Worm (Caenorhabditis elegans) whole organism, young adult: ENCODE results near the gene C33A12.3.

Experiments used
- B0336.3 ChIP-seq: fragments of 200-800 bp; sonication (Bioruptor generic); IDR thresholded peaks from 2 replicates; pipeline ENCODE4 v1.3.6; 2022; ENCODE audit warnings: missing genetic modification characterization, missing compliant biosample characterization
- F37B4.10 ChIP-seq: fragments of 200-800 bp; sonication (Bioruptor generic); IDR thresholded peaks from 2 replicates; pipeline ENCODE4 v1.3.6; 2022; ENCODE audit warnings: missing genetic modification characterization, missing compliant biosample characterization
- F49E8.2 ChIP-seq: sonication (generic microtip); optimal IDR thresholded peaks from 3 replicates; lab custom pipeline; 2017; ENCODE audit warnings: missing genetic modification characterization, mild to moderate bottlenecking, missing compliant biosample characterization, antibody characterized with exemption, moderate library complexity; ENCODE audit not compliant: insufficient read depth
- K12H6.12 ChIP-seq: fragments of 200-800 bp; sonication (Bioruptor generic); optimal IDR thresholded peaks from 2 replicates; lab custom pipeline; 2018; ENCODE audit warnings: mild to moderate bottlenecking, missing genetic modification characterization, missing compliant biosample characterization
- Y56A3A.18 ChIP-seq: fragments of 200-800 bp; sonication (Bioruptor generic); IDR thresholded peaks from 2 replicates; pipeline ENCODE4 v1.3.6; 2022; ENCODE audit warnings: missing genetic modification reagents, missing genetic modification characterization, missing compliant biosample characterization
- Y95B8A.8 ChIP-seq: fragments of 200-800 bp; sonication (Bioruptor generic); IDR thresholded peaks from 2 replicates; pipeline ENCODE4 v1.3.6; 2022; ENCODE audit warnings: missing genetic modification reagents, missing genetic modification characterization, missing compliant biosample characterization
- ZK185.1 ChIP-seq: sonication (generic microtip); optimal IDR thresholded peaks from 2 replicates; lab custom pipeline; 2016; ENCODE audit warnings: mild to moderate bottlenecking, missing genetic modification characterization, missing compliant biosample characterization; ENCODE audit not compliant: poor library complexity, severe bottlenecking
- ama-1 ChIP-seq, 3 experiments: fragments of 150-350 bp in 1 of 3; sonication (generic microtip) in 2 of 3; optimal IDR thresholded peaks; 2 replicates each; lab custom pipeline; 2014 to 2018; ENCODE audit warnings: missing biosample characterization in 2 of 3, missing genetic modification characterization in 2 of 3, missing genetic modification reagents in 2 of 3
- athp-1 ChIP-seq: sonication (generic microtip); optimal IDR thresholded peaks from 2 replicates; lab custom pipeline; 2017; ENCODE audit warnings: mild to moderate bottlenecking, missing genetic modification characterization, missing compliant biosample characterization
- bed-1 ChIP-seq: fragments of 200-800 bp; sonication (Bioruptor generic); IDR thresholded peaks from 2 replicates; pipeline ENCODE4 v1.3.6; 2022; ENCODE audit warnings: missing genetic modification reagents, missing genetic modification characterization, missing compliant biosample characterization
- ceh-79 ChIP-seq: sonication (generic microtip); optimal IDR thresholded peaks from 2 replicates; lab custom pipeline; 2017; ENCODE audit warnings: mild to moderate bottlenecking, missing genetic modification characterization, missing compliant biosample characterization
- die-1 ChIP-seq: sonication (generic microtip); optimal IDR thresholded peaks from 2 replicates; lab custom pipeline; 2016; ENCODE audit warnings: missing genotype, mild to moderate bottlenecking, missing genetic modification characterization, missing compliant biosample characterization
- dox-1 ChIP-seq: fragments of 200-800 bp; sonication (Bioruptor generic); IDR thresholded peaks from 2 replicates; pipeline ENCODE4 v1.3.6; 2022; ENCODE audit warnings: missing genetic modification reagents, missing genetic modification characterization, missing compliant biosample characterization
- efl-1 ChIP-seq: fragments of 150-350 bp; optimal IDR thresholded peaks from 2 replicates; lab custom pipeline; 2014; ENCODE audit warnings: missing biosample characterization, missing genetic modification reagents, missing genetic modification characterization
- egl-18 ChIP-seq: fragments of 200-800 bp; sonication (Bioruptor generic); IDR thresholded peaks from 2 replicates; pipeline ENCODE4 v1.3.6; 2022; ENCODE audit warnings: missing genetic modification reagents, missing genetic modification characterization, missing compliant biosample characterization
- egl-44 ChIP-seq: fragments of 200-800 bp; sonication (Bioruptor generic); IDR thresholded peaks from 2 replicates; pipeline ENCODE4 v1.3.6; 2022; ENCODE audit warnings: missing genetic modification reagents, missing genetic modification characterization, missing compliant biosample characterization
- gei-17 ChIP-seq: fragments of 200-800 bp; sonication (Bioruptor generic); optimal IDR thresholded peaks from 2 replicates; lab custom pipeline; 2018; ENCODE audit warnings: mild to moderate bottlenecking, missing genetic modification characterization, missing compliant biosample characterization
- hlh-12 ChIP-seq: sonication (generic microtip); optimal IDR thresholded peaks from 2 replicates; lab custom pipeline; 2016; ENCODE audit warnings: missing genetic modification characterization, missing compliant biosample characterization
- hmg-1.2 ChIP-seq: fragments of 200-800 bp; sonication (Bioruptor generic); IDR thresholded peaks from 2 replicates; pipeline ENCODE4 v1.3.6; 2022; ENCODE audit warnings: missing genetic modification reagents, missing genetic modification characterization, missing compliant biosample characterization
- hmg-20 ChIP-seq: fragments of 200-800 bp; sonication (Bioruptor generic); IDR thresholded peaks from 2 replicates; pipeline ENCODE4 v1.3.6; 2022; ENCODE audit warnings: missing genetic modification reagents, missing genetic modification characterization, missing compliant biosample characterization
- let-526 ChIP-seq: fragments of 200-800 bp; sonication (Bioruptor generic); IDR thresholded peaks from 2 replicates; pipeline ENCODE4 v1.3.6; 2022; ENCODE audit warnings: missing genetic modification reagents, missing genetic modification characterization, missing compliant biosample characterization
- lin-40 ChIP-seq: sonication (generic microtip); optimal IDR thresholded peaks from 2 replicates; lab custom pipeline; 2016; ENCODE audit warnings: missing genetic modification characterization, mild to moderate bottlenecking, missing compliant biosample characterization, missing genotype, missing genetic modification reagents
- lin-54 ChIP-seq: fragments of 200-800 bp; sonication (Bioruptor generic); optimal IDR thresholded peaks from 2 replicates; lab custom pipeline; 2018; ENCODE audit warnings: mild to moderate bottlenecking, missing genetic modification characterization, missing compliant biosample characterization
- lsl-1 ChIP-seq: fragments of 200-800 bp; sonication (Bioruptor generic); optimal IDR thresholded peaks from 2 replicates; lab custom pipeline; 2018; ENCODE audit warnings: mild to moderate bottlenecking, missing genetic modification characterization, moderate library complexity, missing compliant biosample characterization
- mxl-1 ChIP-seq: sonication (generic microtip); optimal IDR thresholded peaks from 2 replicates; lab custom pipeline; 2016; ENCODE audit warnings: missing genetic modification characterization, missing compliant biosample characterization
- nfya-1 ChIP-seq: sonication (generic microtip); optimal IDR thresholded peaks from 2 replicates; lab custom pipeline; 2017; ENCODE audit warnings: antibody characterized with exemption, missing compliant biosample characterization, missing genetic modification characterization, borderline replicate concordance; ENCODE audit not compliant: insufficient read depth
- nhr-80 ChIP-seq: sonication (generic microtip); optimal IDR thresholded peaks from 2 replicates; lab custom pipeline; 2016; ENCODE audit warnings: missing genetic modification characterization, missing compliant biosample characterization
- pha-4 ChIP-seq: fragments of 150-350 bp; sonication (generic microtip); optimal IDR thresholded peaks from 2 replicates; lab custom pipeline; 2014; ENCODE audit warnings: missing biosample characterization, missing genetic modification reagents, missing genetic modification characterization
- sea-2 ChIP-seq: fragments of 200-800 bp; sonication (Bioruptor generic); IDR thresholded peaks from 2 replicates; pipeline ENCODE4 v1.3.6; 2022; ENCODE audit warnings: missing genetic modification characterization, missing compliant biosample characterization
- snpc-4 ChIP-seq, 5 experiments: fragments of 150-350 bp in 1 of 5; sonication (generic microtip) in 4 of 5; optimal IDR thresholded peaks; 2 replicates each; lab custom pipeline; 2014 to 2018; ENCODE audit warnings: missing genetic modification characterization in 5 of 5, missing biosample characterization in 3 of 5, antibody characterized with exemption in 2 of 5, mild to moderate bottlenecking in 2 of 5, missing compliant biosample characterization in 2 of 5, missing genotype in 2 of 5, moderate library complexity in 2 of 5, missing genetic modification reagents in 1 of 5
- tbp1 ChIP-seq: fragments of 200-800 bp; sonication (Bioruptor generic); optimal IDR thresholded peaks from 2 replicates; lab custom pipeline; 2018; ENCODE audit warnings: mild to moderate bottlenecking, missing genetic modification characterization, missing compliant biosample characterization
- xnd-1 ChIP-seq: sonication (generic microtip); optimal IDR thresholded peaks from 2 replicates; lab custom pipeline; 2016; ENCODE audit warnings: missing genotype, missing genetic modification reagents, missing genetic modification characterization, missing compliant biosample characterization
- zim-3 ChIP-seq: sonication (generic microtip); optimal IDR thresholded peaks from 2 replicates; lab custom pipeline; 2017; ENCODE audit warnings: mild to moderate bottlenecking, missing genetic modification characterization, moderate library complexity, missing compliant biosample characterization
- ztf-26 ChIP-seq: sonication (generic microtip); optimal IDR thresholded peaks from 2 replicates; lab custom pipeline; 2017; ENCODE audit warnings: missing genetic modification characterization, missing compliant biosample characterization
- ztf-3 ChIP-seq: fragments of 200-800 bp; sonication (Bioruptor generic); optimal IDR thresholded peaks from 2 replicates; lab custom pipeline; 2018; ENCODE audit warnings: mild to moderate bottlenecking, missing genetic modification characterization, missing compliant biosample characterization

The C33A12.3 gene

ce11 chrIV:9524849-9525460 is 12.2 kb upstream of the C33A12.3 start, which contains the start of gene ndua-5 (continued):
- no peak for TF ChIP-seq egl-44 (GFP tag; lab: Robert Waterston, UW)
- peak; percentile 80 for TF ChIP-seq lin-54 (GFP tag; lab: Kevin White, UChicago)
- no peak for TF ChIP-seq K12H6.12 (tag; lab: Kevin White, UChicago)
- TF ChIP-seq hlh-12 (tag; lab: Kevin White, UChicago), result no peak
- TF ChIP-seq ztf-3 (GFP tag; lab: Kevin White, UChicago), result no peak
- no peak for TF ChIP-seq Y95B8A.8
- no peak for TF ChIP-seq F49E8.2 (tag; lab: Kevin White, UChicago)
- TF ChIP-seq Y56A3A.18 (GFP tag; lab: Robert Waterston, UW), result no peak
- TF ChIP-seq tbp1 (GFP tag; lab: Kevin White, UChicago), result no peak
- no peak for TF ChIP-seq ztf-26 (tag; lab: Kevin White, UChicago)
- peak; percentile 81 for TF ChIP-seq hmg-1.2 (GFP tag; lab: Robert Waterston, UW)
- no peak for TF ChIP-seq sea-2 (GFP tag; lab: Robert Waterston, UW)
- no peak for TF ChIP-seq zim-3
- TF ChIP-seq lsl-1, result no peak
- TF ChIP-seq pha-4, result no peak
- TF ChIP-seq dox-1 (GFP tag; lab: Robert Waterston, UW), result no peak
- TF ChIP-seq gei-17, result no peak
- TF ChIP-seq snpc-4 (GFP tag; optimal IDR thresholded peaks at IDR 0.05; lab: Kevin White, UChicago), result no peak
- peak in 2 of 4 experiments; percentile 10 to 62 for TF ChIP-seq snpc-4 (tag; optimal IDR thresholded peaks at IDR 0.05; lab: Kevin White, UChicago)
- no peak for TF ChIP-seq F37B4.10 (GFP tag; lab: Robert Waterston, UW)
- no peak for TF ChIP-seq mxl-1 (tag; lab: Kevin White, UChicago)

- TF ChIP-seq hmg-20 (GFP tag; lab: Robert Waterston, UW), result no peak
- no peak for TF ChIP-seq let-526
- no peak for TF ChIP-seq ZK185.1
- no peak for TF ChIP-seq nfya-1 (tag; lab: Kevin White, UChicago)
- TF ChIP-seq bed-1, result no peak
These were observed 10.3 kb upstream of the C33A12.3 start for ce11 chrIV:9523139-9523538.

- TF ChIP-seq ceh-79 (tag; lab: Kevin White, UChicago), result no peak
- no peak for TF ChIP-seq efl-1 (GFP tag; lab: Kevin White, UChicago)
- TF ChIP-seq zim-3, result no peak
These were observed 7.8 kb upstream of the C33A12.3 start for ce11 chrIV:9520629-9521028.

- peak; percentile 40 for TF ChIP-seq ztf-26 (tag; lab: Kevin White, UChicago)
- TF ChIP-seq athp-1 (tag; lab: Kevin White, UChicago), result no peak
These were observed 5.8 kb upstream of the C33A12.3 start, which contains the start of gene nlp-35 for ce11 chrIV:9518608-9519007. nlp-35 (minus strand) TSS chrIV:9518926.

ce11 chrIV:9516831-9517230 is 4.0 kb upstream of the C33A12.3 start, which contains the start of gene C33A12.19:
C33A12.19 (plus strand) TSS chrIV:9516999.
- TF ChIP-seq egl-18 (GFP tag; lab: Robert Waterston, UW) (no peak), B0336.3 (no peak), lin-40 (tag; lab: Kevin White, UChicago) (peak; percentile 21), nhr-80 (tag; lab: Kevin White, UChicago) (no peak), xnd-1 (tag; lab: Kevin White, UChicago) (no peak), die-1 (tag; lab: Kevin White, UChicago) (no peak), hmg-20 (GFP tag; lab: Robert Waterston, UW) (no peak), ama-1 (optimal IDR thresholded peaks at IDR 0.05; lab: Kevin White, UChicago) (peak; percentile 12), ama-1 (GFP tag; optimal IDR thresholded peaks at IDR 0.05; lab: Kevin White, UChicago) (no peak), athp-1 (tag; lab: Kevin White, UChicago) (no peak)
